Worm (Caenorhabditis elegans) whole organism, late embryonic: ENCODE data around the gene C26D10.7.

Experiments used
- C08G9.2 ChIP-seq: sonication (generic microtip); optimal IDR thresholded peaks from 2 replicates; lab custom pipeline; 2016; ENCODE audit warnings: mild to moderate bottlenecking, missing genetic modification characterization, moderate library complexity, missing compliant biosample characterization
- C38D4.7 ChIP-seq: fragments of 200-800 bp; sonication (Bioruptor generic); optimal IDR thresholded peaks from 2 replicates; lab custom pipeline; 2018; ENCODE audit warnings: mild to moderate bottlenecking, missing genetic modification characterization, moderate library complexity, missing compliant biosample characterization
- K09A11.1 ChIP-seq: sonication (generic microtip); optimal IDR thresholded peaks from 2 replicates; lab custom pipeline; 2017; ENCODE audit warnings: antibody characterized with exemption, mild to moderate bottlenecking, missing genetic modification characterization, missing compliant biosample characterization; ENCODE audit not compliant: insufficient read depth
- T23F11.4 ChIP-seq: fragments of 200-800 bp; sonication (Bioruptor generic); optimal IDR thresholded peaks from 2 replicates; lab custom pipeline; 2018; ENCODE audit warnings: mild to moderate bottlenecking, missing genetic modification characterization, missing compliant biosample characterization
- Y22D7AL.16 ChIP-seq: sonication (generic microtip); optimal IDR thresholded peaks from 2 replicates; lab custom pipeline; 2016; ENCODE audit warnings: missing genetic modification characterization, missing compliant biosample characterization
- ahr-1 ChIP-seq: sonication (generic microtip); optimal IDR thresholded peaks from 2 replicates; lab custom pipeline; 2016; ENCODE audit warnings: missing genetic modification characterization, missing compliant biosample characterization
- ceh-19 ChIP-seq: fragments of 200-800 bp; sonication (Bioruptor generic); optimal IDR thresholded peaks from 2 replicates; lab custom pipeline; 2018; ENCODE audit warnings: mild to moderate bottlenecking, missing genetic modification characterization, missing compliant biosample characterization
- ceh-24 ChIP-seq: sonication (generic microtip); optimal IDR thresholded peaks from 2 replicates; lab custom pipeline; 2016; ENCODE audit warnings: mild to moderate bottlenecking, missing genetic modification characterization, missing compliant biosample characterization
- ceh-30 ChIP-seq: fragments of 150-350 bp; optimal IDR thresholded peaks from 2 replicates; lab custom pipeline; 2014; ENCODE audit warnings: missing biosample characterization, missing genetic modification characterization
- ceh-31 ChIP-seq: sonication (generic microtip); optimal IDR thresholded peaks from 2 replicates; lab custom pipeline; 2016; ENCODE audit warnings: missing genetic modification characterization, missing compliant biosample characterization
- ceh-34 ChIP-seq: sonication (generic microtip); optimal IDR thresholded peaks from 2 replicates; lab custom pipeline; 2016; ENCODE audit warnings: mild to moderate bottlenecking, missing genetic modification characterization, missing compliant biosample characterization
- ceh-6 ChIP-seq: fragments of 200-800 bp; sonication (Bioruptor generic); optimal IDR thresholded peaks from 2 replicates; lab custom pipeline; 2018; ENCODE audit warnings: mild to moderate bottlenecking, missing genetic modification characterization, missing compliant biosample characterization
- dmd-4 ChIP-seq: sonication (generic microtip); optimal IDR thresholded peaks from 2 replicates; lab custom pipeline; 2016; ENCODE audit warnings: borderline replicate concordance, missing genetic modification characterization, missing compliant biosample characterization
- elt-2 ChIP-seq: sonication (generic microtip); optimal IDR thresholded peaks from 2 replicates; lab custom pipeline; 2016; ENCODE audit warnings: missing genetic modification reagents, missing genetic modification characterization, missing compliant biosample characterization
- ets-4 ChIP-seq: sonication (generic microtip); optimal IDR thresholded peaks from 2 replicates; lab custom pipeline; 2016; ENCODE audit warnings: missing genetic modification characterization, missing compliant biosample characterization
- eyg-1 ChIP-seq: sonication (generic microtip); optimal IDR thresholded peaks from 2 replicates; lab custom pipeline; 2016; ENCODE audit warnings: missing genotype, missing genetic modification characterization, missing compliant biosample characterization
- fax-1 ChIP-seq: sonication (generic microtip); optimal IDR thresholded peaks from 2 replicates; lab custom pipeline; 2016; ENCODE audit warnings: missing genotype, missing genetic modification characterization, missing compliant biosample characterization
- fkh-6 ChIP-seq: sonication (generic microtip); optimal IDR thresholded peaks from 2 replicates; lab custom pipeline; 2016; ENCODE audit warnings: missing genetic modification characterization, missing compliant biosample characterization
- gmeb-2 ChIP-seq: sonication (generic microtip); optimal IDR thresholded peaks from 2 replicates; lab custom pipeline; 2016; ENCODE audit warnings: missing genetic modification characterization, inconsistent platforms, missing compliant biosample characterization
- hlh-13 ChIP-seq: fragments of 200-800 bp; sonication (Bioruptor generic); optimal IDR thresholded peaks from 2 replicates; lab custom pipeline; 2018; ENCODE audit warnings: mild to moderate bottlenecking, missing genetic modification characterization, missing compliant biosample characterization
- hlh-30 ChIP-seq: sonication (generic microtip); optimal IDR thresholded peaks from 2 replicates; lab custom pipeline; 2017; ENCODE audit warnings: antibody characterized with exemption, missing genetic modification characterization, missing compliant biosample characterization; ENCODE audit not compliant: insufficient read depth
- hlh-6 ChIP-seq: sonication (generic microtip); optimal IDR thresholded peaks from 2 replicates; lab custom pipeline; 2016; ENCODE audit warnings: missing genotype, missing genetic modification characterization, missing compliant biosample characterization
- hlh-8 ChIP-seq: sonication (generic microtip); optimal IDR thresholded peaks from 2 replicates; lab custom pipeline; 2016; ENCODE audit warnings: missing genotype, missing genetic modification characterization, missing compliant biosample characterization
- mec-3 ChIP-seq: sonication (generic microtip); optimal IDR thresholded peaks from 2 replicates; lab custom pipeline; 2016; ENCODE audit warnings: borderline replicate concordance, missing genetic modification characterization, missing compliant biosample characterization
- nfya-1 ChIP-seq: sonication (generic microtip); optimal IDR thresholded peaks from 2 replicates; lab custom pipeline; 2017; ENCODE audit warnings: missing genetic modification characterization, mild to moderate bottlenecking, missing compliant biosample characterization, antibody characterized with exemption, moderate library complexity
- nhr-11 ChIP-seq: fragments of 150-350 bp; optimal IDR thresholded peaks from 2 replicates; lab custom pipeline; 2014; ENCODE audit warnings: missing biosample characterization, missing genetic modification characterization
- nhr-232 ChIP-seq: sonication (generic microtip); optimal IDR thresholded peaks from 2 replicates; lab custom pipeline; 2016; ENCODE audit warnings: missing genetic modification characterization, missing compliant biosample characterization
- npax-4 ChIP-seq: sonication (generic microtip); optimal IDR thresholded peaks from 2 replicates; lab custom pipeline; 2016; ENCODE audit warnings: missing genetic modification characterization, missing compliant biosample characterization
- odd-2 ChIP-seq: sonication (generic microtip); optimal IDR thresholded peaks from 2 replicates; lab custom pipeline; 2017; ENCODE audit warnings: antibody characterized with exemption, mild to moderate bottlenecking, missing genetic modification characterization, missing compliant biosample characterization
- pag-3 ChIP-seq: sonication (generic microtip); optimal IDR thresholded peaks from 2 replicates; lab custom pipeline; 2016; ENCODE audit warnings: missing compliant biosample characterization, missing genetic modification characterization, borderline replicate concordance
- pax-1 ChIP-seq: fragments of 150-350 bp; optimal IDR thresholded peaks from 2 replicates; lab custom pipeline; 2014; ENCODE audit warnings: missing biosample characterization, missing genetic modification characterization
- ref-2 ChIP-seq: sonication (generic microtip); optimal IDR thresholded peaks from 2 replicates; lab custom pipeline; 2016; ENCODE audit warnings: missing genetic modification characterization, missing compliant biosample characterization
- rnt-1 ChIP-seq: sonication (generic microtip); optimal IDR thresholded peaks from 2 replicates; lab custom pipeline; 2016; ENCODE audit warnings: missing genetic modification characterization, missing compliant biosample characterization
- sdc-2 ChIP-seq: sonication (generic microtip); optimal IDR thresholded peaks from 2 replicates; lab custom pipeline; 2016; ENCODE audit warnings: missing genotype, missing genetic modification characterization, missing compliant biosample characterization
- sox-2 ChIP-seq: fragments of 200-800 bp; sonication (Bioruptor generic); IDR thresholded peaks from 2 replicates; pipeline ENCODE4 v1.3.6; 2022; ENCODE audit warnings: missing genetic modification reagents, missing genetic modification characterization, missing compliant biosample characterization
- sox-4 ChIP-seq: sonication (generic microtip); optimal IDR thresholded peaks from 2 replicates; lab custom pipeline; 2017; ENCODE audit warnings: mild to moderate bottlenecking, missing genetic modification characterization, inconsistent platforms, missing compliant biosample characterization
- tbx-2 ChIP-seq: sonication (generic microtip); optimal IDR thresholded peaks from 2 replicates; lab custom pipeline; 2016; ENCODE audit warnings: missing genetic modification characterization, missing compliant biosample characterization
- unc-3 ChIP-seq, 2 experiments: fragments of 200-800 bp in 1 of 2; sonication (Bioruptor generic) in 1 of 2; sonication (generic microtip) in 1 of 2; conservative IDR thresholded peaks in 1 of 2; optimal IDR thresholded peaks in 1 of 2; 2 replicates each; pipeline versions ENCODE4 v1.3.6 to Lab custom; 2016 to 2022; ENCODE audit warnings: missing compliant biosample characterization in 2 of 2, missing genetic modification characterization in 2 of 2, missing genetic modification reagents in 1 of 2
- unc-42 ChIP-seq: sonication (generic microtip); optimal IDR thresholded peaks from 2 replicates; lab custom pipeline; 2016; ENCODE audit warnings: missing genotype, missing genetic modification characterization, missing compliant biosample characterization
- unc-55 ChIP-seq: sonication (generic microtip); optimal IDR thresholded peaks from 2 replicates; lab custom pipeline; 2017; ENCODE audit warnings: missing biosample characterization, missing genetic modification reagents, missing genetic modification characterization
- ztf-16 ChIP-seq: sonication (generic microtip); optimal IDR thresholded peaks from 2 replicates; lab custom pipeline; 2017; ENCODE audit warnings: missing genetic modification characterization, missing compliant biosample characterization

C26D10.7 gene

ce11 chrII:8344803-8345202 is 11.1 kb downstream of the C26D10.7 start:
- TF ChIP-seq dmd-4 (tag; lab: Kevin White, UChicago): no peak
- no peak for TF ChIP-seq npax-4 (tag; lab: Kevin White, UChicago)
- no peak for TF ChIP-seq ceh-24
- no peak for TF ChIP-seq hlh-30 (tag; lab: Kevin White, UChicago)
- TF ChIP-seq sox-2 (GFP tag; lab: Robert Waterston, UW): no peak
- TF ChIP-seq mec-3 (tag; lab: Kevin White, UChicago): no peak
- no peak for TF ChIP-seq T23F11.4 (GFP tag; lab: Kevin White, UChicago)
- no peak for TF ChIP-seq hlh-8 (tag; lab: Kevin White, UChicago)
- no peak for TF ChIP-seq unc-42 (tag; lab: Kevin White, UChicago)
- no peak for TF ChIP-seq ets-4 (tag; lab: Kevin White, UChicago)
- TF ChIP-seq Y22D7AL.16 (tag; lab: Kevin White, UChicago): no peak
- no peak for TF ChIP-seq unc-55
- TF ChIP-seq ceh-19 (GFP tag; lab: Kevin White, UChicago): no peak
- TF ChIP-seq ceh-30 (tag; lab: Kevin White, UChicago): no peak
- TF ChIP-seq hlh-13 (GFP tag; lab: Kevin White, UChicago): no peak
- TF ChIP-seq sdc-2 (tag; lab: Kevin White, UChicago): no peak
- TF ChIP-seq pax-1: no peak
- no peak for TF ChIP-seq rnt-1 (tag; lab: Kevin White, UChicago)
- TF ChIP-seq ceh-6: no peak
- no peak for TF ChIP-seq sox-4 (tag; lab: Kevin White, UChicago)

- TF ChIP-seq fkh-6 (tag; lab: Kevin White, UChicago) (no peak), ref-2 (tag; lab: Kevin White, UChicago) (no peak), gmeb-2 (tag; lab: Kevin White, UChicago) (no peak), nhr-11 (no peak), mec-3 (tag; lab: Kevin White, UChicago) (no peak), ahr-1 (tag; lab: Kevin White, UChicago) (no peak), K09A11.1 (tag; lab: Kevin White, UChicago) (no peak), sdc-2 (tag; lab: Kevin White, UChicago) (no peak), sox-4 (tag; lab: Kevin White, UChicago) (no peak), C08G9.2 (no peak), ceh-6 (no peak), rnt-1 (tag; lab: Kevin White, UChicago) (no peak), fax-1 (tag; lab: Kevin White, UChicago) (no peak), C38D4.7 (GFP tag; lab: Kevin White, UChicago) (no peak), sox-2 (GFP tag; lab: Robert Waterston, UW) (no peak)
- TF ChIP-seq, all 69 proteins: peak for 0
These were observed 11.9 kb downstream of the C26D10.7 start for ce11 chrII:8345613-8346012.

ce11 chrII:8346384-8346783 is 12.6 kb downstream of the C26D10.7 start, which contains the start of gene eff-1:
eff-1 (plus strand) TSS chrII:8346684.
- TF ChIP-seq unc-55 (no peak), pax-1 (no peak), nfya-1 (no peak), unc-3 (GFP tag; conservative IDR thresholded peaks at IDR 0.05; lab: Robert Waterston, UW) (no peak), unc-3 (tag; optimal IDR thresholded peaks at IDR 0.05; lab: Kevin White, UChicago) (no peak), pag-3 (no peak), ceh-34 (no peak), T23F11.4 (GFP tag; lab: Kevin White, UChicago) (no peak), C38D4.7 (GFP tag; lab: Kevin White, UChicago) (no peak), sox-4 (tag; lab: Kevin White, UChicago) (no peak)

ce11 chrII:8353288-8353687 is 19.5 kb downstream of the C26D10.7 start:
- no peak for TF ChIP-seq hlh-6 (tag; lab: Kevin White, UChicago)
- TF ChIP-seq nfya-1: no peak
- no peak for TF ChIP-seq eyg-1 (tag; lab: Kevin White, UChicago)
- no peak for TF ChIP-seq Y22D7AL.16 (tag; lab: Kevin White, UChicago)
- TF ChIP-seq ztf-16 (tag; lab: Kevin White, UChicago): no peak
- no peak for TF ChIP-seq pax-1
- no peak for TF ChIP-seq tbx-2 (tag; lab: Kevin White, UChicago)
- no peak for TF ChIP-seq elt-2 (tag; lab: Kevin White, UChicago)
- TF ChIP-seq C38D4.7 (GFP tag; lab: Kevin White, UChicago): no peak
- TF ChIP-seq odd-2: no peak
- peak; percentile 74 for TF ChIP-seq unc-42 (tag; lab: Kevin White, UChicago)
- TF ChIP-seq ceh-31: peak; percentile 22
- no peak for TF ChIP-seq nhr-232 (tag; lab: Kevin White, UChicago)
- no peak for TF ChIP-seq nhr-11
